Worm (Caenorhabditis elegans) whole organism, mixed stage, embryonic: ENCODE results near the gene K10D11.4.
A peak's percentile ranks its signal among the peaks of the same experiment; 100 is the strongest.

Experiments used
- M03D4.4 ChIP-seq: sonication (generic microtip); optimal IDR thresholded peaks from 2 replicates; lab custom pipeline; 2017; ENCODE audit warnings: mild to moderate bottlenecking, missing genetic modification characterization, missing compliant biosample characterization
- bed-3 ChIP-seq: fragments of 200-800 bp; sonication (Bioruptor generic); optimal IDR thresholded peaks from 3 replicates; lab custom pipeline; 2018; ENCODE audit warnings: mild to moderate bottlenecking, missing genetic modification characterization, moderate library complexity, missing compliant biosample characterization
- blmp-1 ChIP-seq: fragments of 150-350 bp; optimal IDR thresholded peaks from 2 replicates; lab custom pipeline; 2014; ENCODE audit warnings: missing biosample characterization, missing genetic modification characterization
- ceh-39 ChIP-seq: fragments of 150-350 bp; optimal IDR thresholded peaks from 2 replicates; lab custom pipeline; 2014; ENCODE audit warnings: missing biosample characterization, missing genetic modification characterization
- ceh-43 ChIP-seq: fragments of 200-800 bp; sonication (Bioruptor generic); optimal IDR thresholded peaks from 2 replicates; lab custom pipeline; 2018; ENCODE audit warnings: mild to moderate bottlenecking, missing genetic modification characterization, moderate library complexity, missing compliant biosample characterization
- ceh-83 ChIP-seq: fragments of 200-800 bp; sonication (Bioruptor generic); optimal IDR thresholded peaks from 2 replicates; lab custom pipeline; 2018; ENCODE audit warnings: mild to moderate bottlenecking, missing genetic modification characterization, missing compliant biosample characterization
- ces-1 ChIP-seq: fragments of 150-350 bp; optimal IDR thresholded peaks from 2 replicates; lab custom pipeline; 2014; ENCODE audit warnings: missing biosample characterization, missing genetic modification reagents, missing genetic modification characterization
- cnd-1 ChIP-seq: fragments of 200-800 bp; sonication (Bioruptor generic); optimal IDR thresholded peaks from 2 replicates; lab custom pipeline; 2018; ENCODE audit warnings: mild to moderate bottlenecking, missing genetic modification characterization, missing compliant biosample characterization
- drap-1 ChIP-seq: fragments of 200-800 bp; sonication (Bioruptor generic); optimal IDR thresholded peaks from 3 replicates; lab custom pipeline; 2018; ENCODE audit warnings: mild to moderate bottlenecking, missing genetic modification characterization, missing compliant biosample characterization
- elt-1 ChIP-seq: sonication (generic microtip); optimal IDR thresholded peaks from 2 replicates; lab custom pipeline; 2017; ENCODE audit warnings: missing genetic modification characterization, mild to moderate bottlenecking, missing compliant biosample characterization, antibody characterized with exemption, moderate library complexity, borderline replicate concordance; ENCODE audit not compliant: insufficient read depth
- elt-3 ChIP-seq: fragments of 150-350 bp; optimal IDR thresholded peaks from 2 replicates; lab custom pipeline; 2014; ENCODE audit warnings: missing biosample characterization, missing genetic modification characterization
- flh-1 ChIP-seq: fragments of 200-800 bp; sonication (Bioruptor generic); optimal IDR thresholded peaks from 2 replicates; lab custom pipeline; 2018; ENCODE audit warnings: mild to moderate bottlenecking, missing genetic modification characterization, moderate library complexity, missing compliant biosample characterization
- ham-2 ChIP-seq: fragments of 200-800 bp; sonication (Bioruptor generic); optimal IDR thresholded peaks from 2 replicates; lab custom pipeline; 2018; ENCODE audit warnings: mild to moderate bottlenecking, missing genetic modification characterization, missing compliant biosample characterization
- hlh-1 ChIP-seq: fragments of 150-350 bp; optimal IDR thresholded peaks from 2 replicates; lab custom pipeline; 2014; ENCODE audit warnings: missing biosample characterization, missing genetic modification reagents, missing genetic modification characterization
- lin-13 ChIP-seq: fragments of 150-350 bp; optimal IDR thresholded peaks from 2 replicates; lab custom pipeline; 2014; ENCODE audit warnings: missing biosample characterization, missing genetic modification characterization
- lin-32 ChIP-seq: fragments of 200-800 bp; sonication (Bioruptor generic); optimal IDR thresholded peaks from 2 replicates; lab custom pipeline; 2018; ENCODE audit warnings: mild to moderate bottlenecking, missing genetic modification characterization, missing compliant biosample characterization
- lsy-2 ChIP-seq: fragments of 150-350 bp; optimal IDR thresholded peaks from 2 replicates; lab custom pipeline; 2014; ENCODE audit warnings: missing biosample characterization, missing genetic modification characterization
- mab-5 ChIP-seq: fragments of 150-350 bp; optimal IDR thresholded peaks from 2 replicates; lab custom pipeline; 2014; ENCODE audit warnings: missing biosample characterization, missing genetic modification characterization
- mep-1 ChIP-seq: fragments of 150-350 bp; optimal IDR thresholded peaks from 2 replicates; lab custom pipeline; 2017; ENCODE audit warnings: missing biosample characterization, missing genetic modification reagents, missing genetic modification characterization, inconsistent platforms
- mls-2 ChIP-seq: sonication (generic microtip); optimal IDR thresholded peaks from 2 replicates; lab custom pipeline; 2016; ENCODE audit warnings: mild to moderate bottlenecking, missing genetic modification characterization, moderate library complexity, missing compliant biosample characterization
- nhr-12 ChIP-seq: fragments of 150-350 bp; optimal IDR thresholded peaks from 2 replicates; lab custom pipeline; 2014; ENCODE audit warnings: missing biosample characterization, missing genetic modification characterization
- nhr-2 ChIP-seq: fragments of 150-350 bp; optimal IDR thresholded peaks from 2 replicates; lab custom pipeline; 2014; ENCODE audit warnings: missing biosample characterization, missing genetic modification characterization
- nhr-237 ChIP-seq: fragments of 150-350 bp; optimal IDR thresholded peaks from 2 replicates; lab custom pipeline; 2014; ENCODE audit warnings: missing biosample characterization, missing genetic modification characterization
- nhr-28 ChIP-seq: fragments of 150-350 bp; optimal IDR thresholded peaks from 2 replicates; lab custom pipeline; 2014; ENCODE audit warnings: missing biosample characterization, missing genetic modification characterization
- nhr-76 ChIP-seq: sonication (generic microtip); optimal IDR thresholded peaks from 2 replicates; lab custom pipeline; 2017; ENCODE audit warnings: missing biosample characterization, missing genetic modification characterization
- pha-4 ChIP-seq: fragments of 150-350 bp; optimal IDR thresholded peaks from 2 replicates; lab custom pipeline; 2018; ENCODE audit warnings: missing biosample characterization, missing genetic modification reagents, missing genetic modification characterization
- sem-2 ChIP-seq: fragments of 200-800 bp; sonication (Bioruptor generic); optimal IDR thresholded peaks from 2 replicates; lab custom pipeline; 2018; ENCODE audit warnings: mild to moderate bottlenecking, missing genetic modification characterization, missing compliant biosample characterization
- snpc-4 ChIP-seq: fragments of 150-350 bp; optimal IDR thresholded peaks from 2 replicates; lab custom pipeline; 2014; ENCODE audit warnings: missing biosample characterization, missing genetic modification characterization
- sptf-1 ChIP-seq: sonication (generic microtip); optimal IDR thresholded peaks from 2 replicates; lab custom pipeline; 2017; ENCODE audit warnings: mild to moderate bottlenecking, missing genetic modification characterization, moderate library complexity, missing compliant biosample characterization
- tbx-8 ChIP-seq: fragments of 200-800 bp; sonication (Bioruptor generic); optimal IDR thresholded peaks from 2 replicates; lab custom pipeline; 2018; ENCODE audit warnings: mild to moderate bottlenecking, missing genetic modification characterization, moderate library complexity, missing compliant biosample characterization
- unc-120 ChIP-seq: sonication (generic microtip); optimal IDR thresholded peaks from 2 replicates; lab custom pipeline; 2017; ENCODE audit warnings: missing genetic modification characterization, missing compliant biosample characterization; ENCODE audit not compliant: poor library complexity, severe bottlenecking
- unc-39 ChIP-seq: fragments of 150-350 bp; optimal IDR thresholded peaks from 2 replicates; lab custom pipeline; 2014; ENCODE audit warnings: missing biosample characterization, missing genetic modification characterization
- unc-62 ChIP-seq: fragments of 150-350 bp; optimal IDR thresholded peaks from 2 replicates; lab custom pipeline; 2014; ENCODE audit warnings: missing biosample characterization, missing genetic modification reagents, missing genetic modification characterization
- zip-8 ChIP-seq: fragments of 150-350 bp; optimal IDR thresholded peaks from 2 replicates; lab custom pipeline; 2014; ENCODE audit warnings: missing biosample characterization, missing genetic modification characterization
- ztf-11 ChIP-seq: fragments of 150-350 bp; optimal IDR thresholded peaks from 2 replicates; lab custom pipeline; 2014; ENCODE audit warnings: missing biosample characterization, missing genetic modification characterization

K10D11.4 gene

ce11 chrIV:12994376-12994775 is at the start of gene K10D11.4:
Gene K10D11.4 (minus strand): TSS chrIV:12994476.
- TF ChIP-seq unc-39 (tag; lab: Kevin White, UChicago): no peak
- TF ChIP-seq sem-2: no peak
- TF ChIP-seq drap-1 (GFP tag; lab: Kevin White, UChicago): no peak
- TF ChIP-seq zip-8 (tag; lab: Kevin White, UChicago): peak; percentile 48
- TF ChIP-seq cnd-1 (tag; lab: Kevin White, UChicago): no peak

ce11 chrIV:13042091-13042490 is 47.8 kb upstream of the K10D11.4 start, which contains the start of gene amt-2:
Gene amt-2 (plus strand): TSS chrIV:13042391.
- TF ChIP-seq unc-39 (tag; lab: Kevin White, UChicago) (no peak), zip-8 (tag; lab: Kevin White, UChicago) (no peak), bed-3 (GFP tag; lab: Kevin White, UChicago) (no peak), cnd-1 (tag; lab: Kevin White, UChicago) (no peak), sptf-1 (tag; lab: Kevin White, UChicago) (no peak), mab-5 (tag; lab: Kevin White, UChicago) (no peak), elt-1 (tag; lab: Kevin White, UChicago) (no peak), flh-1 (GFP tag; lab: Kevin White, UChicago) (no peak), nhr-12 (tag; lab: Kevin White, UChicago) (no peak), ceh-43 (GFP tag; lab: Kevin White, UChicago) (no peak), elt-3 (tag; lab: Kevin White, UChicago) (no peak), nhr-2 (tag; lab: Kevin White, UChicago) (no peak), lin-32 (GFP tag; lab: Kevin White, UChicago) (no peak), nhr-237 (tag; lab: Kevin White, UChicago) (no peak), hlh-1 (tag; lab: Kevin White, UChicago) (no peak)

ce11 chrIV:13041486-13041885 is 47.2 kb upstream of the K10D11.4 start:
- TF ChIP-seq nhr-237 (tag; lab: Kevin White, UChicago): no peak
- no peak for TF ChIP-seq blmp-1 (tag; lab: Kevin White, UChicago)
- TF ChIP-seq lsy-2 (tag; lab: Kevin White, UChicago): no peak
- TF ChIP-seq ceh-83: no peak
- TF ChIP-seq ces-1 (GFP tag; lab: Kevin White, UChicago): no peak
- no peak for TF ChIP-seq sptf-1 (tag; lab: Kevin White, UChicago)
- no peak for TF ChIP-seq sem-2
- TF ChIP-seq M03D4.4: no peak
- TF ChIP-seq snpc-4 (tag; lab: Kevin White, UChicago): no peak
- TF ChIP-seq unc-62 (GFP tag; lab: Kevin White, UChicago): no peak
- TF ChIP-seq nhr-28 (tag; lab: Kevin White, UChicago): no peak
- no peak for TF ChIP-seq nhr-2 (tag; lab: Kevin White, UChicago)
- no peak for TF ChIP-seq nhr-12 (tag; lab: Kevin White, UChicago)
- TF ChIP-seq mep-1 (tag; lab: Kevin White, UChicago): no peak
- TF ChIP-seq drap-1 (GFP tag; lab: Kevin White, UChicago): no peak
- no peak for TF ChIP-seq ham-2 (GFP tag; lab: Kevin White, UChicago)
- no peak for TF ChIP-seq unc-120 (tag; lab: Kevin White, UChicago)
- TF ChIP-seq ceh-43 (GFP tag; lab: Kevin White, UChicago): no peak

- TF ChIP-seq sem-2 (no peak), unc-39 (tag; lab: Kevin White, UChicago) (no peak), nhr-237 (tag; lab: Kevin White, UChicago) (no peak), ceh-83 (no peak), mls-2 (no peak), lsy-2 (tag; lab: Kevin White, UChicago) (no peak)
Observed at ce11 chrIV:13038888-13039287, 44.6 kb upstream of the K10D11.4 start, which contains the start of gene F49E11.2. Gene F49E11.2 (minus strand): TSS chrIV:13038988.

- TF ChIP-seq M03D4.4 (no peak), nhr-2 (tag; lab: Kevin White, UChicago) (no peak), snpc-4 (tag; lab: Kevin White, UChicago) (no peak), lin-32 (GFP tag; lab: Kevin White, UChicago) (no peak), lsy-2 (tag; lab: Kevin White, UChicago) (no peak), nhr-76 (no peak), ztf-11 (no peak), mab-5 (tag; lab: Kevin White, UChicago) (no peak), unc-39 (tag; lab: Kevin White, UChicago) (no peak), zip-8 (tag; lab: Kevin White, UChicago) (no peak), lin-13 (tag; lab: Kevin White, UChicago) (no peak), sptf-1 (tag; lab: Kevin White, UChicago) (no peak), cnd-1 (tag; lab: Kevin White, UChicago) (no peak), ceh-43 (GFP tag; lab: Kevin White, UChicago) (no peak), unc-120 (tag; lab: Kevin White, UChicago) (no peak), bed-3 (GFP tag; lab: Kevin White, UChicago) (no peak), nhr-28 (tag; lab: Kevin White, UChicago) (no peak), elt-3 (tag; lab: Kevin White, UChicago) (no peak), elt-1 (tag; lab: Kevin White, UChicago) (peak; percentile 92), nhr-12 (tag; lab: Kevin White, UChicago) (no peak), pha-4 (tag; lab: Kevin White, UChicago) (no peak), mls-2 (no peak), nhr-237 (tag; lab: Kevin White, UChicago) (no peak), unc-62 (GFP tag; lab: Kevin White, UChicago) (peak; percentile 33), flh-1 (GFP tag; lab: Kevin White, UChicago) (no peak), sem-2 (no peak), drap-1 (GFP tag; lab: Kevin White, UChicago) (no peak), ceh-39 (no peak), tbx-8 (GFP tag; lab: Kevin White, UChicago) (no peak), mep-1 (tag; lab: Kevin White, UChicago) (no peak), blmp-1 (tag; lab: Kevin White, UChicago) (no peak), ceh-83 (peak; percentile 7), ham-2 (GFP tag; lab: Kevin White, UChicago) (no peak), ces-1 (GFP tag; lab: Kevin White, UChicago) (peak; percentile 12)
Observed at ce11 chrIV:13036835-13037234, 42.6 kb upstream of the K10D11.4 start.
